Fruit fly (Drosophila melanogaster) whole organism, embryonic: Measurements from ENCODE around the gene RpL37A.

ENCODE experiments used
- CG10431 ChIP-seq: fragments of 200-800 bp; sonication (Bioruptor generic); optimal IDR thresholded peaks from 3 replicates; lab custom pipeline; 2018; ENCODE audit warnings: missing biosample characterization, mild to moderate bottlenecking, missing genetic modification characterization
- CG10959 ChIP-seq: fragments of 200-800 bp; sonication (Bioruptor generic); IDR thresholded peaks from 2 replicates; pipeline ENCODE4 v1.3.6; 2022; ENCODE audit warnings: missing biosample characterization, missing genetic modification characterization
- CG13894 ChIP-seq: fragments of 200-800 bp; sonication (Bioruptor generic); optimal IDR thresholded peaks from 3 replicates; lab custom pipeline; 2018; ENCODE audit warnings: missing biosample characterization, mild to moderate bottlenecking, missing genetic modification characterization, moderate library complexity
- CG1792 ChIP-seq: fragments of 200-800 bp; sonication (Bioruptor generic); optimal IDR thresholded peaks from 2 replicates; lab custom pipeline; 2016; ENCODE audit warnings: missing biosample characterization, missing genetic modification characterization
- CG18262 ChIP-seq: fragments of 200-800 bp; optimal IDR thresholded peaks from 3 replicates; lab custom pipeline; 2019; ENCODE audit warnings: missing biosample characterization, mild to moderate bottlenecking, missing genetic modification characterization, moderate library complexity
- CG2202 ChIP-seq: fragments of 200-800 bp; sonication (Bioruptor generic); optimal IDR thresholded peaks from 2 replicates; lab custom pipeline; 2018; ENCODE audit warnings: missing biosample characterization, mild to moderate bottlenecking, missing genetic modification characterization
- CG2678 ChIP-seq: fragments of 200-800 bp; sonication (Bioruptor generic); optimal IDR thresholded peaks from 3 replicates; lab custom pipeline; 2019; ENCODE audit warnings: missing biosample characterization, mild to moderate bottlenecking, missing genetic modification characterization, moderate library complexity
- CG3995 ChIP-seq: fragments of 200-800 bp; sonication (Bioruptor generic); optimal IDR thresholded peaks from 3 replicates; lab custom pipeline; 2016; ENCODE audit warnings: missing biosample characterization, missing genetic modification characterization
- CG6272 ChIP-seq: fragments of 200-800 bp; sonication (Bioruptor generic); IDR thresholded peaks from 2 replicates; pipeline ENCODE4 v1.3.6; 2022; ENCODE audit warnings: missing biosample characterization, missing genetic modification characterization
- CG6854 ChIP-seq: fragments of 200-800 bp; sonication (Bioruptor generic); optimal IDR thresholded peaks from 3 replicates; lab custom pipeline; 2017; ENCODE audit warnings: missing biosample characterization, mild to moderate bottlenecking, missing genetic modification characterization
- CG7271 ChIP-seq: fragments of 200-800 bp; sonication (Bioruptor generic); optimal IDR thresholded peaks from 2 replicates; lab custom pipeline; 2018; ENCODE audit warnings: missing biosample characterization, mild to moderate bottlenecking, missing genetic modification characterization, moderate library complexity
- CG7745 ChIP-seq: fragments of 200-800 bp; sonication (Bioruptor generic); optimal IDR thresholded peaks from 2 replicates; lab custom pipeline; 2018; ENCODE audit warnings: missing biosample characterization, mild to moderate bottlenecking, missing genetic modification characterization, moderate library complexity
- CG8478 ChIP-seq: fragments of >200 bp; optimal IDR thresholded peaks from 2 replicates; lab custom pipeline; 2018
- CG9797 ChIP-seq: fragments of 200-800 bp; sonication (Bioruptor generic); optimal IDR thresholded peaks from 3 replicates; lab custom pipeline; 2018; ENCODE audit warnings: missing biosample characterization, mild to moderate bottlenecking, missing genetic modification characterization
- CHES-1-like ChIP-seq: fragments of 200-800 bp; sonication (Bioruptor generic); optimal IDR thresholded peaks from 2 replicates; lab custom pipeline; 2016; ENCODE audit warnings: missing biosample characterization, missing genetic modification characterization
- CkIIα-i1 ChIP-seq: fragments of 200-800 bp; sonication (Bioruptor generic); IDR thresholded peaks from 2 replicates; pipeline ENCODE4 v1.3.6; 2022; ENCODE audit warnings: missing biosample characterization, missing genetic modification characterization
- Dad ChIP-seq: fragments of 200-800 bp; sonication (Bioruptor generic); optimal IDR thresholded peaks from 3 replicates; lab custom pipeline; 2016; ENCODE audit warnings: missing biosample characterization, missing genetic modification characterization
- Dip3 ChIP-seq: fragments of 200-800 bp; sonication (Bioruptor generic); optimal IDR thresholded peaks from 3 replicates; lab custom pipeline; 2016; ENCODE audit warnings: missing biosample characterization, missing genetic modification characterization
- Drgx ChIP-seq: fragments of 200-800 bp; sonication (Bioruptor generic); IDR thresholded peaks from 2 replicates; pipeline ENCODE4 v1.3.6; 2022; ENCODE audit warnings: missing biosample characterization, missing genetic modification characterization
- Fer1 ChIP-seq: fragments of 200-800 bp; sonication (Bioruptor generic); optimal IDR thresholded peaks from 2 replicates; lab custom pipeline; 2017; ENCODE audit warnings: missing biosample characterization, mild to moderate bottlenecking, missing genetic modification characterization
- HLHmδ ChIP-seq: fragments of 200-800 bp; sonication (Bioruptor generic); optimal IDR thresholded peaks from 2 replicates; lab custom pipeline; 2018; ENCODE audit warnings: missing biosample characterization, mild to moderate bottlenecking, missing genetic modification characterization, moderate library complexity
- Lim3 ChIP-seq: fragments of 200-800 bp; sonication (Bioruptor generic); IDR thresholded peaks from 2 replicates; pipeline ENCODE4 v1.3.6; 2022; ENCODE audit warnings: missing biosample characterization, missing genetic modification characterization
- Mes4 ChIP-seq: fragments of 200-800 bp; sonication (Bioruptor generic); optimal IDR thresholded peaks from 2 replicates; lab custom pipeline; 2016; ENCODE audit warnings: missing biosample characterization, missing genetic modification characterization
- Myb ChIP-seq: fragments of 200-800 bp; sonication (Bioruptor generic); optimal IDR thresholded peaks from 2 replicates; lab custom pipeline; 2016; ENCODE audit warnings: missing biosample characterization, missing genetic modification characterization
- Oli ChIP-seq: fragments of 200-800 bp; sonication (Bioruptor generic); optimal IDR thresholded peaks from 2 replicates; lab custom pipeline; 2018; ENCODE audit warnings: missing biosample characterization, mild to moderate bottlenecking, missing genetic modification characterization, moderate library complexity
- Trl ChIP-seq, 3 experiments: fragments of >200 bp in 2 of 3; fragments of 200-800 bp in 1 of 3; sonication (Bioruptor generic) in 1 of 3; optimal IDR thresholded peaks; 2 replicates in 1 of 3; 3 replicates in 2 of 3; lab custom pipeline; 2016 to 2017; ENCODE audit warnings: missing biosample characterization in 1 of 3, missing genetic modification characterization in 1 of 3
- ab ChIP-seq: fragments of 200-800 bp; sonication (Bioruptor generic); optimal IDR thresholded peaks from 2 replicates; lab custom pipeline; 2016; ENCODE audit warnings: missing biosample characterization, missing genetic modification characterization
- ap ChIP-seq: fragments of 200-800 bp; sonication (Bioruptor generic); IDR thresholded peaks from 2 replicates; pipeline ENCODE4 v1.3.6; 2022; ENCODE audit warnings: missing biosample characterization, missing genetic modification characterization
- bigmax ChIP-seq: fragments of 200-800 bp; sonication (Bioruptor generic); optimal IDR thresholded peaks from 2 replicates; lab custom pipeline; 2018; ENCODE audit warnings: missing biosample characterization, mild to moderate bottlenecking, missing genetic modification characterization
- cas ChIP-seq: fragments of 200-800 bp; sonication (Bioruptor generic); IDR thresholded peaks from 2 replicates; pipeline ENCODE4 v1.3.6; 2022; ENCODE audit warnings: missing biosample characterization, missing genetic modification characterization
- crol ChIP-seq: fragments of 200-800 bp; sonication (Bioruptor generic); IDR thresholded peaks from 2 replicates; pipeline ENCODE4 v1.3.6; 2022; ENCODE audit warnings: missing biosample characterization, missing genetic modification characterization
- dmrt11E ChIP-seq: fragments of 200-800 bp; sonication (Bioruptor generic); optimal IDR thresholded peaks from 3 replicates; lab custom pipeline; 2018; ENCODE audit warnings: missing biosample characterization, mild to moderate bottlenecking, missing genetic modification characterization, moderate library complexity
- ewg ChIP-seq: fragments of 200-800 bp; sonication (Bioruptor generic); optimal IDR thresholded peaks from 3 replicates; lab custom pipeline; 2017; ENCODE audit warnings: mild to moderate bottlenecking, missing biosample characterization, missing genetic modification reagents, missing genetic modification characterization
- gsb-n ChIP-seq: fragments of 200-800 bp; sonication (Bioruptor generic); optimal IDR thresholded peaks from 3 replicates; lab custom pipeline; 2018; ENCODE audit warnings: missing biosample characterization, mild to moderate bottlenecking, missing genetic modification characterization
- kah ChIP-seq: fragments of 200-800 bp; sonication (Bioruptor generic); optimal IDR thresholded peaks from 2 replicates; lab custom pipeline; 2018; ENCODE audit warnings: missing biosample characterization, mild to moderate bottlenecking, missing genetic modification characterization
- mld ChIP-seq: fragments of 200-800 bp; sonication (Bioruptor generic); IDR thresholded peaks from 3 replicates; pipeline ENCODE4 v1.3.6; 2022; ENCODE audit warnings: missing biosample characterization, missing genetic modification characterization; ENCODE audit not compliant: partially characterized antibody
- nmo ChIP-seq: fragments of 200-800 bp; sonication (Bioruptor generic); optimal IDR thresholded peaks from 2 replicates; lab custom pipeline; 2018; ENCODE audit warnings: missing biosample characterization, mild to moderate bottlenecking, missing genetic modification characterization, moderate library complexity
- oc ChIP-seq: fragments of 200-800 bp; sonication (Bioruptor generic); optimal IDR thresholded peaks from 2 replicates; lab custom pipeline; 2018; ENCODE audit warnings: missing biosample characterization, mild to moderate bottlenecking, missing genetic modification characterization, moderate library complexity
- onecut ChIP-seq: fragments of 200-800 bp; sonication (Bioruptor generic); IDR thresholded peaks from 2 replicates; pipeline ENCODE4 v1.3.6; 2022; ENCODE audit warnings: missing biosample characterization, missing genetic modification characterization
- org-1 ChIP-seq: fragments of 200-800 bp; sonication (Bioruptor generic); optimal IDR thresholded peaks from 2 replicates; lab custom pipeline; 2017; ENCODE audit warnings: missing biosample characterization, missing genetic modification characterization
- ranshi ChIP-seq: fragments of 200-800 bp; sonication (Bioruptor generic); IDR thresholded peaks from 2 replicates; pipeline ENCODE4 v1.3.6; 2022; ENCODE audit warnings: missing biosample characterization, missing genetic modification characterization
- sisA ChIP-seq: fragments of 200-800 bp; sonication (Bioruptor generic); IDR thresholded peaks from 2 replicates; pipeline ENCODE4 v1.3.6; 2022; ENCODE audit warnings: missing biosample characterization, missing genetic modification characterization
- slou ChIP-seq: fragments of 200-800 bp; sonication (Bioruptor generic); optimal IDR thresholded peaks from 3 replicates; lab custom pipeline; 2016; ENCODE audit warnings: missing biosample characterization, missing genetic modification characterization
- stwl ChIP-seq: fragments of 200-800 bp; sonication (Bioruptor generic); optimal IDR thresholded peaks from 3 replicates; lab custom pipeline; 2018; ENCODE audit warnings: missing biosample characterization, mild to moderate bottlenecking, missing genetic modification characterization, moderate library complexity
- tin ChIP-seq: fragments of 200-800 bp; sonication (Bioruptor generic); optimal IDR thresholded peaks from 3 replicates; lab custom pipeline; 2016; ENCODE audit warnings: missing biosample characterization, missing genetic modification characterization
- toy ChIP-seq: fragments of 200-800 bp; sonication (Bioruptor generic); IDR thresholded peaks from 2 replicates; pipeline ENCODE4 v1.3.6; 2022; ENCODE audit warnings: missing biosample characterization, missing genetic modification characterization
- vvl ChIP-seq: fragments of 200-800 bp; sonication (Bioruptor generic); IDR thresholded peaks from 2 replicates; pipeline ENCODE4 v1.3.6; 2022; ENCODE audit warnings: missing biosample characterization, missing genetic modification characterization
- wor ChIP-seq: fragments of 200-800 bp; sonication (Bioruptor generic); IDR thresholded peaks from 2 replicates; pipeline ENCODE4 v1.3.6; 2022; ENCODE audit warnings: missing biosample characterization, missing genetic modification characterization
- yki ChIP-seq: fragments of >200 bp; optimal IDR thresholded peaks from 3 replicates; lab custom pipeline; 2018
- z ChIP-seq: fragments of 200-800 bp; sonication (Bioruptor generic); IDR thresholded peaks from 3 replicates; pipeline ENCODE4 v1.3.6; 2022; ENCODE audit warnings: missing biosample characterization, missing genetic modification characterization
- zf30C ChIP-seq: fragments of 200-800 bp; sonication (Bioruptor generic); optimal IDR thresholded peaks from 3 replicates; lab custom pipeline; 2018; ENCODE audit warnings: missing biosample characterization, mild to moderate bottlenecking, missing genetic modification characterization

Gene RpL37A

DNA sequence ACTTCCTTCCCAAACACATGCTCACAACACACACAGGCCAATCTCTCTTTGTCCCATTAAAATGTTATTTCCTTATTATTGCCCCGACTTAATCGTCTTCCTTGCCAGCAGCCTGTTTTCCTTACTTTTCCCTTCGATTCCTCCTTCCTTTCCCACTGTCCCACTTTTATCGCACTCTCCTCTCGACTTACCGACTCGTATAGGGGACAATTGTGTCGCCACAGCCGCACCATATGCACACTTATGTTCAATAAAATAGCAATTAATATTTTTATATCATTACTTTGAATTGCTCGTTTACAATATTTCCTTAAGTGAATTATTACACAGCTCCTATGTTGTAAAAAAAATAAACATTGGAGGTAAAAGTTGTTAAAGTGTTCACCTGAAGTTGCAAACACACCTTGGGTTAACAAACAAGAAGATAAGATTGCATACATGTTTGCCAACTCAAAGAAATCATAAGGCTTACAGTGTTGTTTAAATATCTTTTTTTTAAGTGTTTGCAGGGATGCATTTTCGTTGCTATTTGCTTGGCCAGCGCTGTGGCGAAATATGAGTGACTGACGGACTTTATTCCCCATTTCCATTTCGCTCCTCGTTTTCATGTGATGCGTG lies 16.3 kb downstream of the RpL37A start (continued):
- TF ChIP-seq CG3995 (GFP tag; lab: Kevin White, UChicago) = no peak
- TF ChIP-seq Fer1 (GFP tag; lab: Kevin White, UChicago) = peak; percentile 86
- TF ChIP-seq Drgx (GFP tag; lab: Robert Waterston, UW) = peak; percentile 67
- no peak for TF ChIP-seq Lim3 (GFP tag; lab: Robert Waterston, UW)
- no peak for TF ChIP-seq CG6272 (GFP tag; lab: Robert Waterston, UW)
- peak; percentile 50 for TF ChIP-seq oc (tag; lab: Kevin White, UChicago)
- TF ChIP-seq wor = peak; percentile 56
- no peak for TF ChIP-seq CkIIα-i1 (GFP tag; lab: Robert Waterston, UW)
- peak; percentile 27 for TF ChIP-seq CG10431
- TF ChIP-seq CG7271 (tag; lab: Kevin White, UChicago) = no peak
- TF ChIP-seq zf30C = no peak
- TF ChIP-seq z (GFP tag; lab: Robert Waterston, UW) = peak; percentile 30; the same call in 1 of the 3 replicates
- TF ChIP-seq Trl (optimal IDR thresholded peaks at IDR 0.05; lab: Kevin White, UChicago) = no peak
- peak; percentile 58 for TF ChIP-seq Trl (GFP tag; optimal IDR thresholded peaks at IDR 0.05; lab: Kevin White, UChicago)
- peak; percentile 39 for TF ChIP-seq CHES-1-like (GFP tag; lab: Kevin White, UChicago)
- TF ChIP-seq ab (GFP tag; lab: Kevin White, UChicago) = peak; percentile 32
- peak; percentile 41 for TF ChIP-seq Myb (GFP tag; lab: Kevin White, UChicago)
- TF ChIP-seq gsb-n (tag; lab: Kevin White, UChicago) = peak; percentile 72
- TF ChIP-seq Mes4 (GFP tag; lab: Kevin White, UChicago) = peak; percentile 74
- no peak for TF ChIP-seq mld (GFP tag; lab: Robert Waterston, UW)
- peak; percentile 29 for TF ChIP-seq CG1792 (GFP tag; lab: Kevin White, UChicago)
- TF ChIP-seq cas (GFP tag; lab: Robert Waterston, UW) = no peak
- no peak for TF ChIP-seq HLHmδ (GFP tag; lab: Kevin White, UChicago)
- peak; percentile 76 for TF ChIP-seq org-1 (GFP tag; lab: Kevin White, UChicago)
- TF ChIP-seq CG13894 (tag; lab: Kevin White, UChicago) = peak; percentile 4
- 0 out of 2 replicates have a peak, but pooled peaks have one; percentile 29 for TF ChIP-seq crol (GFP tag; lab: Robert Waterston, UW)
- TF ChIP-seq ranshi (GFP tag; lab: Robert Waterston, UW) = peak; percentile 46; the same call in 1 of the 2 replicates
- TF ChIP-seq kah = peak; percentile 68
- TF ChIP-seq ewg = peak; percentile 66
- TF ChIP-seq Oli (tag; lab: Kevin White, UChicago) = peak; percentile 85
- TF ChIP-seq vvl = peak; percentile 62; the same call in 1 of the 2 replicates
- TF ChIP-seq CG2202 = peak; percentile 18
- peak; percentile 16 for TF ChIP-seq Dad (GFP tag; lab: Kevin White, UChicago)
- no peak for TF ChIP-seq stwl (tag; lab: Kevin White, UChicago)
- TF ChIP-seq Dip3 (GFP tag; lab: Kevin White, UChicago) = peak; percentile 26
- TF ChIP-seq onecut (GFP tag; lab: Robert Waterston, UW) = peak; percentile 61
- TF ChIP-seq yki (lab: Kevin White, UChicago) = no peak
- TF ChIP-seq CG7745 (tag; lab: Kevin White, UChicago) = no peak
- TF ChIP-seq CG2678 (tag; lab: Kevin White, UChicago) = peak; percentile 90
- TF ChIP-seq toy (GFP tag; lab: Robert Waterston, UW) = no peak
- TF ChIP-seq dmrt11E (tag; lab: Kevin White, UChicago) = peak; percentile 62
- TF ChIP-seq sisA (GFP tag; lab: Robert Waterston, UW) = peak; percentile 57
- no peak for TF ChIP-seq ap (GFP tag; lab: Robert Waterston, UW)
- no peak for TF ChIP-seq CG8478
- TF ChIP-seq bigmax (GFP tag; lab: Kevin White, UChicago) = no peak
- TF ChIP-seq CG10959 = peak; percentile 25; the same call in 1 of the 2 replicates
- TF ChIP-seq slou (GFP tag; lab: Kevin White, UChicago) = peak; percentile 81
- TF ChIP-seq CG9797 (GFP tag; lab: Kevin White, UChicago) = no peak
- peak; percentile 49 for TF ChIP-seq tin (GFP tag; lab: Kevin White, UChicago)
- peak; percentile 85 for TF ChIP-seq nmo (GFP tag; lab: Kevin White, UChicago)
- peak; percentile 85 for TF ChIP-seq CG18262 (tag; lab: Kevin White, UChicago)
- TF ChIP-seq CG6854 (GFP tag; lab: Kevin White, UChicago) = peak; percentile 79
